Fruit fly (Drosophila melanogaster): ENCODE measurements around the gene p115.

The p115 gene

dm6 chrX:7892539-7892899, 1.3 kb upstream of the p115 start:
- TF ChIP-seq CG9948 (tag; optimal IDR thresholded peaks at IDR 0.05) (peak; percentile 56), Pif1A (GFP tag; optimal IDR thresholded peaks at IDR 0.05) (peak; percentile 63), EcR (GFP tag; optimal IDR thresholded peaks at IDR 0.05) (no peak), rn (GFP tag; IDR thresholded peaks at IDR 0.05) (no peak), Pif1B (GFP tag; optimal IDR thresholded peaks at IDR 0.05) (no peak), CG14655 (GFP tag; optimal IDR thresholded peaks at IDR 0.05) (peak; percentile 77), Snoo (tag; optimal IDR thresholded peaks at IDR 0.05) (peak; percentile 44), fd96Ca (GFP tag; IDR thresholded peaks at IDR 0.05) (no peak), CG17806 (tag; optimal IDR thresholded peaks at IDR 0.05) (peak; percentile 47), CG34367 (tag; optimal IDR thresholded peaks at IDR 0.05) (peak; percentile 33), CG32121 (GFP tag; IDR thresholded peaks at IDR 0.05) (no peak), CG15710 (tag; optimal IDR thresholded peaks at IDR 0.05) (peak; percentile 65), CG13204 (GFP tag; optimal IDR thresholded peaks at IDR 0.05) (no peak), gl (tag; optimal IDR thresholded peaks at IDR 0.05) (no peak), CG10348 (GFP tag; IDR thresholded peaks at IDR 0.05) (no peak), CG4496 (GFP tag; IDR thresholded peaks at IDR 0.05) (peak; percentile 58; the same call in 2 of the 3 replicates), CG8301 (tag; optimal IDR thresholded peaks at IDR 0.05) (peak; percentile 54), Ets98B (GFP tag; IDR thresholded peaks at IDR 0.05) (0 out of 2 replicates have a peak, but pooled peaks have one; percentile 7), CG8159 (tag; optimal IDR thresholded peaks at IDR 0.05) (peak; percentile 58), D1 (tag; optimal IDR thresholded peaks at IDR 0.05) (no peak), CG12605 (GFP tag; IDR thresholded peaks at IDR 0.05) (no peak)

DNA sequence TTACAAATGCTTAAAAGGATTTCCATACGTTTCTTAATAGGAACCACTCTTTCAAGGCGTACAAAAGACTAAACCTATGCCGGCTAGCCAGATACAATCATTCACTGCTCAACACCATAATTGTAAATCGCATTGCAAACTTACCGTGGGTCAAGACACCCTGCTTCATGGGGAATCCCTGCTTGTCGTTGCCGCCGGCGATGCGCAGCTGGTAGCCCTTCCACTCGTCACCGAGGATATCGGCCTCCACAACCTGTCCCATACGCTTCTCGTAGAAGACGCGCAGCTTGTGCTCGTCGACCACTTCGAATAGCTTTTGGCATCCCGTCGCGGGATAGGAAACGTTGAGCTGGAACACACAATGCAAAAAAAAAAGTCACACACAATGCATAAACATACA, 6.8 kb downstream of the p115 start:
- TF ChIP-seq Snoo (tag; optimal IDR thresholded peaks at IDR 0.05) (no peak), rn (GFP tag; IDR thresholded peaks at IDR 0.05) (no peak), CG12605 (GFP tag; IDR thresholded peaks at IDR 0.05) (no peak), D1 (tag; optimal IDR thresholded peaks at IDR 0.05) (no peak), CG14655 (GFP tag; optimal IDR thresholded peaks at IDR 0.05) (no peak), Pif1A (GFP tag; optimal IDR thresholded peaks at IDR 0.05) (no peak), CG17806 (tag; optimal IDR thresholded peaks at IDR 0.05) (no peak), CG8159 (tag; optimal IDR thresholded peaks at IDR 0.05) (no peak), Pif1B (GFP tag; optimal IDR thresholded peaks at IDR 0.05) (no peak), CG15710 (tag; optimal IDR thresholded peaks at IDR 0.05) (no peak), CG32121 (GFP tag; IDR thresholded peaks at IDR 0.05) (no peak), EcR (GFP tag; optimal IDR thresholded peaks at IDR 0.05) (no peak), CG8301 (tag; optimal IDR thresholded peaks at IDR 0.05) (no peak), fd96Ca (GFP tag; IDR thresholded peaks at IDR 0.05) (no peak), CG13204 (GFP tag; optimal IDR thresholded peaks at IDR 0.05) (no peak), Ets98B (GFP tag; IDR thresholded peaks at IDR 0.05) (no peak), gl (tag; optimal IDR thresholded peaks at IDR 0.05) (no peak), CG4496 (GFP tag; IDR thresholded peaks at IDR 0.05) (no peak), CG9948 (tag; optimal IDR thresholded peaks at IDR 0.05) (no peak)

- TF ChIP-seq CG34367 (tag; optimal IDR thresholded peaks at IDR 0.05) (peak; percentile 24), CG32121 (GFP tag; IDR thresholded peaks at IDR 0.05) (no peak), CG17806 (tag; optimal IDR thresholded peaks at IDR 0.05) (no peak), Pif1B (GFP tag; optimal IDR thresholded peaks at IDR 0.05) (no peak), CG8301 (tag; optimal IDR thresholded peaks at IDR 0.05) (no peak), gl (tag; optimal IDR thresholded peaks at IDR 0.05) (no peak), rn (GFP tag; IDR thresholded peaks at IDR 0.05) (no peak), Snoo (tag; optimal IDR thresholded peaks at IDR 0.05) (peak; percentile 60), D1 (tag; optimal IDR thresholded peaks at IDR 0.05) (no peak), CG4496 (GFP tag; IDR thresholded peaks at IDR 0.05) (peak; percentile 66), CG9948 (tag; optimal IDR thresholded peaks at IDR 0.05) (peak; percentile 28), CG8159 (tag; optimal IDR thresholded peaks at IDR 0.05) (peak; percentile 16), CG12605 (GFP tag; IDR thresholded peaks at IDR 0.05) (peak; percentile 44; the same call in 1 of the 2 replicates), CG15710 (tag; optimal IDR thresholded peaks at IDR 0.05) (peak; percentile 16), EcR (GFP tag; optimal IDR thresholded peaks at IDR 0.05) (no peak), Ets98B (GFP tag; IDR thresholded peaks at IDR 0.05) (peak; percentile 38), CG13204 (GFP tag; optimal IDR thresholded peaks at IDR 0.05) (no peak), fd96Ca (GFP tag; IDR thresholded peaks at IDR 0.05) (peak; percentile 58; the same call in 1 of the 3 replicates), CG10348 (GFP tag; IDR thresholded peaks at IDR 0.05) (no peak), CG14655 (GFP tag; optimal IDR thresholded peaks at IDR 0.05) (no peak), Pif1A (GFP tag; optimal IDR thresholded peaks at IDR 0.05) (peak; percentile 61)
These were observed 7.6 kb downstream of the p115 start, which contains the start of the genes RpS6 and bys for dm6 chrX:7901153-7902038. Gene RpS6 (minus strand): TSS chrX:7901331. Gene bys (plus strand): TSS chrX:7901880.

DNA sequence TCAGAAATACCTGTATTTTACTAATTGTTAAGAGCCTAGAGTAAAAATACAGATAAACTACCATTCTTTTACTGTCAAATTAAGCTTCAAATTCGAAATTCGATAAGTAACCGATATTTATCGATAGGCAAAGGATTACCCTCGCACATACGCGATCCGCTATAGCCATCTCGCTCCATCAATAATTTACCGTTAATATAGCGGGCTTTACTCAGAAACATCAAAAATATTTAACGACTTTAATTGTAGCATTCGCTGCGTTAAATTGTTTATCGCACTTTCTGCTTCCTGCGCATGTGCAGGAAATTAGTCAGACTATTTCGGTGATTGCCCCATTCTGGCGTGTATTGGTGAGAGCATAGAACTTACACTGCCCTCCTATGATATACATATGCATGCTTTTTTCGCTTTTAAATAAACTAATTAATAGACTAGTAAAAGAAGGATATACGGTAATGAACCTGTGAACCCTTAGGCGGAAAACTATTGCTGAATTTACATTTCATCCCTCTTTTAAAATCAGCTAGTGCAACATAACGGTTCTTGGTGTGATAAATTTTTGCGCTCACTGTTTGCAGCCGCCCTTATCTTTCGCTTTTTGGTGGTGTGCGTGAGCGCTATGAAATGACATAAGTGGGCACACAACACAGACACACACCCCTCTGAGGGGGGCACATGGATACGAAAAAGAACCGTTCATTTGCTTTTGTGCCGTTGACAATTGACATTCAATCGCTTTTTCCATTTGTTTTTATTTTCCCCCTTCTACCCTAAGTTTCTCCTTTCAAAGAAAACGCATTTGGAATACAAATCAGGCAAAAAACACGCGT, 14.6 kb downstream of the p115 start, which contains the start of the genes dpr14 and spidey:
Gene dpr14, minus strand, starts transcription at position 48 of the 830 bp plus-strand sequence.
Gene spidey, plus strand, starts transcription at position 693 of the 830 bp plus-strand sequence.
- peak; percentile 85 for TF ChIP-seq CG14655 (GFP tag; optimal IDR thresholded peaks at IDR 0.05)
- peak; percentile 72 for TF ChIP-seq Pif1B (GFP tag; optimal IDR thresholded peaks at IDR 0.05)
- peak; percentile 83 for TF ChIP-seq CG8159 (tag; optimal IDR thresholded peaks at IDR 0.05)
- no peak for TF ChIP-seq Pif1A (GFP tag; optimal IDR thresholded peaks at IDR 0.05)
- TF ChIP-seq D1 (tag; optimal IDR thresholded peaks at IDR 0.05) = no peak
- TF ChIP-seq CG10348 (GFP tag; IDR thresholded peaks at IDR 0.05) = 0 out of 2 replicates have a peak, but pooled peaks have one; percentile 31
- TF ChIP-seq CG34367 (tag; optimal IDR thresholded peaks at IDR 0.05) = peak; percentile 75
- TF ChIP-seq CG32121 (GFP tag; IDR thresholded peaks at IDR 0.05) = peak; percentile 89
- peak; percentile 66 for TF ChIP-seq CG12605 (GFP tag; IDR thresholded peaks at IDR 0.05)
- peak; percentile 76 for TF ChIP-seq EcR (GFP tag; optimal IDR thresholded peaks at IDR 0.05)
- peak; percentile 79 for TF ChIP-seq CG8301 (tag; optimal IDR thresholded peaks at IDR 0.05)
- TF ChIP-seq CG9948 (tag; optimal IDR thresholded peaks at IDR 0.05) = peak; percentile 70
- no peak for TF ChIP-seq CG13204 (GFP tag; optimal IDR thresholded peaks at IDR 0.05)
- TF ChIP-seq gl (tag; optimal IDR thresholded peaks at IDR 0.05) = peak; percentile 59
- peak; percentile 85 for TF ChIP-seq Ets98B (GFP tag; IDR thresholded peaks at IDR 0.05)
- TF ChIP-seq rn (GFP tag; IDR thresholded peaks at IDR 0.05) = no peak
- peak; percentile 79 for TF ChIP-seq CG15710 (tag; optimal IDR thresholded peaks at IDR 0.05)
- peak; percentile 56 for TF ChIP-seq Snoo (tag; optimal IDR thresholded peaks at IDR 0.05)
- peak; percentile 91 for TF ChIP-seq CG4496 (GFP tag; IDR thresholded peaks at IDR 0.05)
- TF ChIP-seq CG17806 (tag; optimal IDR thresholded peaks at IDR 0.05) = peak; percentile 74
- TF ChIP-seq fd96Ca (GFP tag; IDR thresholded peaks at IDR 0.05) = peak; percentile 90
